Worm (Caenorhabditis elegans) whole organism, midembryonic: ENCODE data around the gene Y43F8C.9.

Source experiments
- T22C8.4 ChIP-seq: fragments of 200-800 bp; sonication (Bioruptor generic); IDR thresholded peaks from 2 replicates; pipeline ENCODE4 v1.3.6; 2022; ENCODE audit warnings: missing genetic modification characterization, missing compliant biosample characterization
- cog-1 ChIP-seq: sonication (generic microtip); optimal IDR thresholded peaks from 2 replicates; lab custom pipeline; 2016; ENCODE audit warnings: missing genetic modification characterization, missing compliant biosample characterization
- flt-1 ChIP-seq: fragments of 200-800 bp; sonication (Bioruptor generic); IDR thresholded peaks from 2 replicates; pipeline ENCODE4 v1.3.6; 2022; ENCODE audit warnings: missing genetic modification characterization, missing compliant biosample characterization
- klf-2 ChIP-seq: fragments of 200-800 bp; sonication (Bioruptor generic); conservative IDR thresholded peaks from 2 replicates; pipeline ENCODE4 v1.3.6; 2022; ENCODE audit warnings: missing genetic modification reagents, missing genetic modification characterization, missing compliant biosample characterization
- med-1 ChIP-seq: sonication (generic microtip); optimal IDR thresholded peaks from 2 replicates; lab custom pipeline; 2017; ENCODE audit warnings: missing genetic modification characterization, mild to moderate bottlenecking, missing compliant biosample characterization, antibody characterized with exemption, missing genetic modification reagents; ENCODE audit not compliant: insufficient read depth
- ref-1 ChIP-seq: fragments of 200-800 bp; sonication (Bioruptor generic); conservative IDR thresholded peaks from 2 replicates; pipeline ENCODE4 v1.3.6; 2022; ENCODE audit warnings: missing genetic modification reagents, missing genetic modification characterization, missing compliant biosample characterization
- ztf-23 ChIP-seq: fragments of 200-800 bp; sonication (Bioruptor generic); IDR thresholded peaks from 2 replicates; pipeline ENCODE4 v1.3.6; 2022; ENCODE audit warnings: missing genetic modification reagents, missing genetic modification characterization, missing compliant biosample characterization
- ztf-29 ChIP-seq: fragments of 200-800 bp; sonication (Bioruptor generic); IDR thresholded peaks from 2 replicates; pipeline ENCODE4 v1.3.6; 2022; ENCODE audit warnings: missing genetic modification reagents, missing genetic modification characterization, missing compliant biosample characterization

DNA sequence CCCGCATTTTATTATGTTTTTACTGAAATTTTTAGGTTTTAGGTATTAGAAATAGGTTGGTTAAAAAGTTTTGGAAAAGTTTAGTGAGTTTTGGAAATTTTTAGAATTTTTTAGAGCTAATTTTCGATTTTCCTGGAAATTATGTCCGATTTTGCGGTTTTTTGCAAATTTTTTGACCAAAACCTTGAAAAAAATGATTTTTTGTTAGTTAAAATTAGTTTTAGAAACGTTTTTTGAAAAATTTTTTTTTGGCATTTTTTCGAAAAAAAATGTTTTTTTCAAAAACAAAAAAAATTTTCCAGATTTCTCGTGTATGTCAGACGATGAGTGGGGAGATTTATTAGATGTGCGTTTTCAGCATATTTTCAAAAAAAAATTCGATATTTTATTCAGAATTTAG is 21.2 kb upstream of the Y43F8C.9 start, which contains the start of gene dyf-19:
- TF ChIP-seq flt-1 (no peak), cog-1 (no peak), ztf-29 (GFP tag; lab: Robert Waterston, UW) (no peak), ztf-23 (GFP tag; lab: Robert Waterston, UW) (no peak), klf-2 (GFP tag; lab: Robert Waterston, UW) (no peak), med-1 (GFP tag; lab: Kevin White, UChicago) (no peak), ref-1 (GFP tag; lab: Robert Waterston, UW) (no peak), T22C8.4 (GFP tag; lab: Robert Waterston, UW) (no peak)
